Fruit fly (Drosophila melanogaster): ENCODE results near the gene Ugt37E1.
A peak's percentile ranks its signal among the peaks of the same experiment; 100 is the strongest.

Gene Ugt37E1

dm6 chr2L:16796104-16796645 is at the start of gene Ugt37E1:
TSS of gene Ugt37E1 (plus strand) at chr2L:16796595.
- TF ChIP-seq Adf1 (GFP tag; IDR thresholded peaks at IDR 0.05) (no peak), exex (tag; optimal IDR thresholded peaks at IDR 0.05) (peak; percentile 59)

- TF ChIP-seq stwl (tag; optimal IDR thresholded peaks at IDR 0.05) (peak; percentile 95), pb (GFP tag; optimal IDR thresholded peaks at IDR 0.05) (no peak), bsh (GFP tag; optimal IDR thresholded peaks at IDR 0.05) (no peak), CG10267 (tag; optimal IDR thresholded peaks at IDR 0.05) (peak; percentile 17), CG6791 (GFP tag; IDR thresholded peaks at IDR 0.05; ENCODE audit: partially characterized antibody) (0 out of 3 replicates have a peak, but pooled peaks have one; percentile 42), chm (GFP tag; IDR thresholded peaks at IDR 0.05) (no peak), caup (GFP tag; optimal IDR thresholded peaks at IDR 0.05; ENCODE audit: severe bottlenecking) (no peak), grau (tag; optimal IDR thresholded peaks at IDR 0.05) (no peak), CG7963 (GFP tag; IDR thresholded peaks at IDR 0.05; ENCODE audit: partially characterized antibody) (no peak), CG18619 (GFP tag; optimal IDR thresholded peaks at IDR 0.05) (no peak), peb (GFP tag; IDR thresholded peaks at IDR 0.05) (no peak), CG8290 (GFP tag; optimal IDR thresholded peaks at IDR 0.05) (peak; percentile 33), CG8290 (tag; optimal IDR thresholded peaks at IDR 0.05) (no peak), Eip74EF (GFP tag; optimal IDR thresholded peaks at IDR 0.05) (no peak), CG12071 (GFP tag; optimal IDR thresholded peaks at IDR 0.05) (no peak), CG1647 (GFP tag; optimal IDR thresholded peaks at IDR 0.05) (no peak), CG3163 (GFP tag; optimal IDR thresholded peaks at IDR 0.05) (no peak)
Measured at dm6 chr2L:16747145-16747544, 49.2 kb upstream of the Ugt37E1 start.

dm6 chr2L:16752340-16752739 is 44.1 kb upstream of the Ugt37E1 start:
- TF ChIP-seq ash1 (GFP tag; optimal IDR thresholded peaks at IDR 0.05) (no peak), CG2199 (GFP tag; IDR thresholded peaks at IDR 0.05) (0 out of 3 replicates have a peak, but pooled peaks have one; percentile 58), sens (GFP tag) (peak; percentile 61)

- peak; percentile 98 for TF ChIP-seq sd (tag; optimal IDR thresholded peaks at IDR 0.05)
- no peak for TF ChIP-seq Dad (GFP tag; optimal IDR thresholded peaks at IDR 0.05)
- TF ChIP-seq CG34224 (GFP tag; IDR thresholded peaks at IDR 0.05; ENCODE audit: partially characterized antibody): 0 out of 3 replicates have a peak, but pooled peaks have one; percentile 20
- 0 out of 2 replicates have a peak, but pooled peaks have one; percentile 9 for TF ChIP-seq amos (GFP tag; IDR thresholded peaks at IDR 0.05; ENCODE audit: partially characterized antibody)
- TF ChIP-seq CG11085 (GFP tag; IDR thresholded peaks at IDR 0.05): no peak
- TF ChIP-seq Trl (optimal IDR thresholded peaks at IDR 0.05): peak; percentile 14 to 21
- TF ChIP-seq Trl (GFP tag; optimal IDR thresholded peaks at IDR 0.05): no peak
- peak; percentile 29; the same call in 1 of the 2 replicates for TF ChIP-seq CG13287 (GFP tag; IDR thresholded peaks at IDR 0.05; ENCODE audit: partially characterized antibody)
- peak; percentile 31; the same call in 1 of the 2 replicates for TF ChIP-seq sob (GFP tag; IDR thresholded peaks at IDR 0.05)
- peak; percentile 69; the same call in 1 of the 4 replicates for TF ChIP-seq chinmo (GFP tag; IDR thresholded peaks at IDR 0.05; ENCODE audit: partially characterized antibody)
- TF ChIP-seq Med (GFP tag): peak; percentile 76
- no peak for TF ChIP-seq CG32772 (GFP tag; IDR thresholded peaks at IDR 0.05)
- TF ChIP-seq ranshi (GFP tag; IDR thresholded peaks at IDR 0.05): no peak
- peak; percentile 72 for TF ChIP-seq CG12769 (tag; optimal IDR thresholded peaks at IDR 0.05)
- peak; percentile 53 for TF ChIP-seq vvl (GFP tag; IDR thresholded peaks at IDR 0.05)
- peak; percentile 93 for TF ChIP-seq Blimp-1 (GFP tag; optimal IDR thresholded peaks at IDR 0.05)
Measured at dm6 chr2L:16754074-16754473, 42.3 kb upstream of the Ugt37E1 start, which contains the start of gene yellow-b. TSS of gene yellow-b (plus strand) at chr2L:16754336.

Data from whole organism, embryonic.